Worm (Caenorhabditis elegans) whole organism, L3 larva: ENCODE data around the gene gcy-21.

ENCODE experiments used
- ZK546.5 ChIP-seq: sonication (generic microtip); optimal IDR thresholded peaks from 2 replicates; lab custom pipeline; 2017; ENCODE audit warnings: missing biosample characterization, missing genetic modification characterization
- aly-2 ChIP-seq: fragments of 150-350 bp; optimal IDR thresholded peaks from 2 replicates; lab custom pipeline; 2014; ENCODE audit warnings: missing biosample characterization, missing genetic modification characterization
- daf-12 ChIP-seq: fragments of 150-350 bp; optimal IDR thresholded peaks from 2 replicates; lab custom pipeline; 2014; ENCODE audit warnings: missing biosample characterization, missing genetic modification reagents, missing genetic modification characterization
- fkh-10 ChIP-seq: sonication (generic microtip); optimal IDR thresholded peaks from 2 replicates; lab custom pipeline; 2017; ENCODE audit warnings: missing biosample characterization, missing genetic modification reagents, missing genetic modification characterization
- mdl-1 ChIP-seq: fragments of 150-350 bp; optimal IDR thresholded peaks from 2 replicates; lab custom pipeline; 2014; ENCODE audit warnings: missing biosample characterization, missing genetic modification characterization
- nhr-237 ChIP-seq: fragments of 150-350 bp; optimal IDR thresholded peaks from 2 replicates; lab custom pipeline; 2014; ENCODE audit warnings: missing biosample characterization, missing genetic modification characterization
- unc-39 ChIP-seq: sonication (generic microtip); optimal IDR thresholded peaks from 4 replicates; lab custom pipeline; 2017; ENCODE audit warnings: missing biosample characterization, missing genetic modification characterization
- ztf-11 ChIP-seq: fragments of 150-350 bp; optimal IDR thresholded peaks from 2 replicates; lab custom pipeline; 2014; ENCODE audit warnings: missing biosample characterization, missing genetic modification characterization

DNA sequence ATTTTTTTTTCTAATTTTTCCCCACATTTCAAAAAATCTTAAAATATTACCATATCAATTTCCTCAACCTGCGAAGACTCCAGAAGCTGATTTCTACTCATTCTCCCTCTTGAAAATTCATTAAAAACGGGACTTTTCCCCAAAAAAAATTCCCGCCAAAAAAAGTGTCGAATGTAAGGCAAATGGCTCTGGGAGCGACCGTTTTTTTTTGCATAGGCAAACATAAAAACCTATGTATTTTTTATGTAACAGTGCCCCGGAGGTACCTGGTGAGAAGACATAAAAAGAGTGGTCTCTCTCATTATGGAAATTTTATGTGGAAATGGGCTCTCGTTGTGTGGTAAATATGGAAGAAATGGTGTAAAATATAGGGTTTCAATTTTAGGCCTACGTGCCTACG lies 24.7 kb downstream of the gcy-21 start, which contains the start of gene ceh-87:
- TF ChIP-seq unc-39 (tag; lab: Kevin White, UChicago): no peak
- TF ChIP-seq fkh-10 (GFP tag; lab: Kevin White, UChicago): no peak
- TF ChIP-seq mdl-1 (tag; lab: Kevin White, UChicago): no peak
- no peak for TF ChIP-seq ZK546.5 (tag; lab: Kevin White, UChicago)
- no peak for TF ChIP-seq nhr-237 (tag; lab: Kevin White, UChicago)
- no peak for TF ChIP-seq ztf-11 (tag; lab: Kevin White, UChicago)
- TF ChIP-seq aly-2 (tag; lab: Kevin White, UChicago): no peak
- no peak for TF ChIP-seq daf-12 (tag; lab: Kevin White, UChicago)
